Fruit fly (Drosophila melanogaster) whole organism, prepupa: Measurements from ENCODE around the gene CG6204.
A peak's percentile ranks its signal among the peaks of the same experiment; 100 is the strongest.

Experiments
- CG16779 ChIP-seq: fragments of 200-800 bp; sonication (Bioruptor generic); optimal IDR thresholded peaks from 3 replicates; lab custom pipeline; 2017; ENCODE audit warnings: missing biosample characterization, mild to moderate bottlenecking, missing genetic modification characterization
- dac ChIP-seq: fragments of 200-800 bp; sonication (Bioruptor generic); optimal IDR thresholded peaks from 2 replicates; lab custom pipeline; 2017; ENCODE audit warnings: missing biosample characterization, mild to moderate bottlenecking, missing genetic modification characterization
- fd85E ChIP-seq: fragments of 200-800 bp; sonication (Bioruptor generic); optimal IDR thresholded peaks from 3 replicates; lab custom pipeline; 2016; ENCODE audit warnings: missing biosample characterization, missing genetic modification characterization

- TF ChIP-seq fd85E (GFP tag; lab: Kevin White, UChicago): no peak
- TF ChIP-seq CG16779: peak; percentile 42
- peak; percentile 66 for TF ChIP-seq dac (GFP tag; lab: Kevin White, UChicago)
Measured at dm6 chr3R:24144542-24144941, 49.1 kb upstream of the CG6204 start.
